Fruit fly (Drosophila melanogaster) whole organism, adult: ENCODE data around the gene mRRF1.
A peak's percentile ranks its signal among the peaks of the same experiment; 100 is the strongest.

Experiments
- CG11617 ChIP-seq: fragments of 200-800 bp; sonication (Bioruptor generic); optimal IDR thresholded peaks from 2 replicates; lab custom pipeline; 2017; ENCODE audit warnings: mild to moderate bottlenecking, missing biosample characterization, missing genetic modification reagents, missing genetic modification characterization
- CG7045 ChIP-seq: fragments of 200-800 bp; sonication (Bioruptor generic); optimal IDR thresholded peaks from 2 replicates; lab custom pipeline; 2017; ENCODE audit warnings: missing biosample characterization, mild to moderate bottlenecking, missing genetic modification characterization
- CG7101 ChIP-seq: fragments of 200-800 bp; sonication (Bioruptor generic); optimal IDR thresholded peaks from 2 replicates; lab custom pipeline; 2018; ENCODE audit warnings: missing biosample characterization, mild to moderate bottlenecking, missing genetic modification characterization, moderate library complexity
- Crg-1 ChIP-seq: fragments of 200-800 bp; sonication (Bioruptor generic); optimal IDR thresholded peaks from 2 replicates; lab custom pipeline; 2016; ENCODE audit warnings: missing biosample characterization, missing genetic modification characterization
- Hr96 ChIP-seq: fragments of 200-800 bp; sonication (Bioruptor generic); optimal IDR thresholded peaks from 2 replicates; lab custom pipeline; 2016; ENCODE audit warnings: missing biosample characterization, missing genetic modification characterization
- Mnt ChIP-seq: fragments of 200-800 bp; sonication (Bioruptor generic); optimal IDR thresholded peaks from 2 replicates; lab custom pipeline; 2016; ENCODE audit warnings: missing biosample characterization, mild to moderate bottlenecking, missing genetic modification characterization
- bab1 ChIP-seq: fragments of 200-800 bp; sonication (Bioruptor generic); optimal IDR thresholded peaks from 3 replicates; lab custom pipeline; 2019; ENCODE audit warnings: missing biosample characterization, mild to moderate bottlenecking, missing genetic modification characterization, moderate library complexity
- cic ChIP-seq: fragments of 200-800 bp; sonication (Bioruptor generic); optimal IDR thresholded peaks from 2 replicates; lab custom pipeline; 2017; ENCODE audit warnings: missing biosample characterization, mild to moderate bottlenecking, missing genetic modification characterization, moderate library complexity
- kay ChIP-seq: fragments of 200-800 bp; sonication (Bioruptor generic); peaks from one replicate; lab custom pipeline; 2016; ENCODE audit warnings: missing biosample characterization, missing genetic modification characterization, borderline replicate concordance
- ovo ChIP-seq: fragments of 200-800 bp; sonication (Bioruptor generic); optimal IDR thresholded peaks from 2 replicates; lab custom pipeline; 2016; ENCODE audit warnings: missing biosample characterization, missing genetic modification characterization
- pad ChIP-seq: fragments of 200-800 bp; sonication (Bioruptor generic); optimal IDR thresholded peaks from 3 replicates; lab custom pipeline; 2017; ENCODE audit warnings: missing biosample characterization, missing genetic modification characterization, mild to moderate bottlenecking, moderate library complexity, missing genetic modification reagents
- tj ChIP-seq: fragments of 200-800 bp; sonication (Bioruptor generic); optimal IDR thresholded peaks from 3 replicates; lab custom pipeline; 2017; ENCODE audit warnings: missing biosample characterization, mild to moderate bottlenecking, missing genetic modification characterization, moderate library complexity
- toe ChIP-seq: fragments of 200-800 bp; sonication (Bioruptor generic); optimal IDR thresholded peaks from 2 replicates; lab custom pipeline; 2016; ENCODE audit warnings: missing biosample characterization, missing genetic modification characterization

- TF ChIP-seq CG11617 (GFP tag; lab: Kevin White, UChicago), result no peak
- TF ChIP-seq Mnt, result no peak
- no peak for TF ChIP-seq toe (GFP tag; lab: Kevin White, UChicago)
- TF ChIP-seq tj, result peak; percentile 74
- TF ChIP-seq bab1 (GFP tag; lab: Kevin White, UChicago), result no peak
- TF ChIP-seq CG7101 (tag; lab: Kevin White, UChicago), result no peak
- no peak for TF ChIP-seq Hr96 (GFP tag; lab: Kevin White, UChicago)
- peak; percentile 93 for TF ChIP-seq ovo
- TF ChIP-seq pad (GFP tag; lab: Kevin White, UChicago), result peak; percentile 87
- no peak for TF ChIP-seq Crg-1 (GFP tag; lab: Kevin White, UChicago)
- peak; percentile 96 for TF ChIP-seq kay (GFP tag; lab: Kevin White, UChicago)
- no peak for TF ChIP-seq CG7045 (GFP tag; lab: Kevin White, UChicago)
- TF ChIP-seq cic (GFP tag; lab: Kevin White, UChicago), result no peak
These were observed 37.4 kb downstream of the mRRF1 start for dm6 chr3L:9401354-9402156.
